Worm (Caenorhabditis elegans): ENCODE measurements around the gene ZK892.5.

DNA sequence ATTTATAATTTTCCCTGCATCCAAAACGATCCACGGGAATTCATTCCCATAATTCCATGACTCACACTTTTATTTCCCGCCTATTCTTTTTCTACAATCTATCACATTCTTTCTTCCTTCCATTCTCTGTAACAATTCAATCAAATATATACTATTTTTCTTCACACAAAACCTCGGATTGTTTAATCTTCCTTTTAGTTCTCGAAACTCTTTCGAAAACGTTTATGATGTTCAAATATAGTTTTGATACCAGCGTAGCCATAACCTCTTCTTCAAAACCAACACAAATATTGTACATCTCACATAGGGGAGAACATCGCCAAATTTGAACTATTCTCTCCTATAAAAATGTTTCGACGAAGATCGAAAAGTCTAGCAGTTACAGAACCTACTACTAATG is 17.2 kb upstream of the ZK892.5 start, which contains the start of gene lec-3:
- TF ChIP-seq nhr-77 (tag; optimal IDR thresholded peaks at IDR 0.05) (no peak), daf-8 (GFP tag; IDR thresholded peaks at IDR 0.05) (no peak), snpc-4 (tag; optimal IDR thresholded peaks at IDR 0.05) (no peak), R02D3.7 (tag; optimal IDR thresholded peaks at IDR 0.05) (no peak), nhr-28 (tag; optimal IDR thresholded peaks at IDR 0.05) (no peak), nhr-11 (tag; optimal IDR thresholded peaks at IDR 0.05) (no peak), nhr-10 (tag; optimal IDR thresholded peaks at IDR 0.05) (no peak), daf-12 (tag; optimal IDR thresholded peaks at IDR 0.05) (no peak), unc-130 (GFP tag; optimal IDR thresholded peaks at IDR 0.05) (no peak), arid-1 (GFP tag; conservative IDR thresholded peaks at IDR 0.05) (no peak), mdl-1 (tag; optimal IDR thresholded peaks at IDR 0.05) (no peak)

Data from whole organism, L4 larva.